Worm (Caenorhabditis elegans) whole organism, late embryonic: ENCODE data around the gene del-1.
A peak's percentile ranks its signal among the peaks of the same experiment; 100 is the strongest.

Source experiments
- T23F11.4 ChIP-seq: fragments of 200-800 bp; sonication (Bioruptor generic); optimal IDR thresholded peaks from 2 replicates; lab custom pipeline; 2018; ENCODE audit warnings: mild to moderate bottlenecking, missing genetic modification characterization, missing compliant biosample characterization
- ahr-1 ChIP-seq: sonication (generic microtip); optimal IDR thresholded peaks from 2 replicates; lab custom pipeline; 2016; ENCODE audit warnings: missing genetic modification characterization, missing compliant biosample characterization
- ama-1 ChIP-seq: fragments of 150-350 bp; optimal IDR thresholded peaks from 2 replicates; lab custom pipeline; 2014
- ceh-14 ChIP-seq: sonication (generic microtip); optimal IDR thresholded peaks from 2 replicates; lab custom pipeline; 2016; ENCODE audit warnings: missing genotype, missing genetic modification characterization, missing compliant biosample characterization
- ceh-18 ChIP-seq: sonication (generic microtip); optimal IDR thresholded peaks from 2 replicates; lab custom pipeline; 2016; ENCODE audit warnings: missing genetic modification characterization, missing compliant biosample characterization
- ceh-19 ChIP-seq: fragments of 200-800 bp; sonication (Bioruptor generic); optimal IDR thresholded peaks from 2 replicates; lab custom pipeline; 2018; ENCODE audit warnings: mild to moderate bottlenecking, missing genetic modification characterization, missing compliant biosample characterization
- ceh-2 ChIP-seq: sonication (generic microtip); optimal IDR thresholded peaks from 2 replicates; lab custom pipeline; 2016; ENCODE audit warnings: missing genotype, missing genetic modification characterization, missing compliant biosample characterization
- ceh-22 ChIP-seq: sonication (generic microtip); optimal IDR thresholded peaks from 2 replicates; lab custom pipeline; 2017; ENCODE audit warnings: missing biosample characterization, missing genetic modification characterization
- ceh-24 ChIP-seq: sonication (generic microtip); optimal IDR thresholded peaks from 2 replicates; lab custom pipeline; 2016; ENCODE audit warnings: mild to moderate bottlenecking, missing genetic modification characterization, missing compliant biosample characterization
- ceh-30 ChIP-seq: fragments of 150-350 bp; optimal IDR thresholded peaks from 2 replicates; lab custom pipeline; 2014; ENCODE audit warnings: missing biosample characterization, missing genetic modification characterization
- ceh-31 ChIP-seq: sonication (generic microtip); optimal IDR thresholded peaks from 2 replicates; lab custom pipeline; 2016; ENCODE audit warnings: missing genetic modification characterization, missing compliant biosample characterization
- ceh-34 ChIP-seq: sonication (generic microtip); optimal IDR thresholded peaks from 2 replicates; lab custom pipeline; 2016; ENCODE audit warnings: mild to moderate bottlenecking, missing genetic modification characterization, missing compliant biosample characterization
- ceh-45 ChIP-seq: fragments of 200-800 bp; sonication (Bioruptor generic); IDR thresholded peaks from 2 replicates; pipeline ENCODE4 v1.3.6; 2022; ENCODE audit warnings: missing genetic modification reagents, missing genetic modification characterization, missing compliant biosample characterization
- ceh-48 ChIP-seq: sonication (generic microtip); optimal IDR thresholded peaks from 2 replicates; lab custom pipeline; 2016; ENCODE audit warnings: missing genetic modification characterization, inconsistent platforms, missing compliant biosample characterization
- che-1 ChIP-seq: sonication (generic microtip); optimal IDR thresholded peaks from 2 replicates; lab custom pipeline; 2016; ENCODE audit warnings: mild to moderate bottlenecking, missing genetic modification characterization, missing compliant biosample characterization
- dmd-4 ChIP-seq: sonication (generic microtip); optimal IDR thresholded peaks from 2 replicates; lab custom pipeline; 2016; ENCODE audit warnings: borderline replicate concordance, missing genetic modification characterization, missing compliant biosample characterization
- elt-2 ChIP-seq: sonication (generic microtip); optimal IDR thresholded peaks from 2 replicates; lab custom pipeline; 2016; ENCODE audit warnings: missing genetic modification reagents, missing genetic modification characterization, missing compliant biosample characterization
- ets-4 ChIP-seq: sonication (generic microtip); optimal IDR thresholded peaks from 2 replicates; lab custom pipeline; 2016; ENCODE audit warnings: missing genetic modification characterization, missing compliant biosample characterization
- eyg-1 ChIP-seq: sonication (generic microtip); optimal IDR thresholded peaks from 2 replicates; lab custom pipeline; 2016; ENCODE audit warnings: missing genotype, missing genetic modification characterization, missing compliant biosample characterization
- fax-1 ChIP-seq: sonication (generic microtip); optimal IDR thresholded peaks from 2 replicates; lab custom pipeline; 2016; ENCODE audit warnings: missing genotype, missing genetic modification characterization, missing compliant biosample characterization
- fkh-6 ChIP-seq: sonication (generic microtip); optimal IDR thresholded peaks from 2 replicates; lab custom pipeline; 2016; ENCODE audit warnings: missing genetic modification characterization, missing compliant biosample characterization
- gmeb-2 ChIP-seq: sonication (generic microtip); optimal IDR thresholded peaks from 2 replicates; lab custom pipeline; 2016; ENCODE audit warnings: missing genetic modification characterization, inconsistent platforms, missing compliant biosample characterization
- hlh-15 ChIP-seq: sonication (generic microtip); optimal IDR thresholded peaks from 2 replicates; lab custom pipeline; 2016; ENCODE audit warnings: missing genetic modification characterization, missing compliant biosample characterization
- madf-2 ChIP-seq: sonication (generic microtip); optimal IDR thresholded peaks from 2 replicates; lab custom pipeline; 2017; ENCODE audit warnings: missing genetic modification characterization, missing compliant biosample characterization
- mec-3 ChIP-seq: sonication (generic microtip); optimal IDR thresholded peaks from 2 replicates; lab custom pipeline; 2016; ENCODE audit warnings: borderline replicate concordance, missing genetic modification characterization, missing compliant biosample characterization
- nfya-1 ChIP-seq: sonication (generic microtip); optimal IDR thresholded peaks from 2 replicates; lab custom pipeline; 2017; ENCODE audit warnings: missing genetic modification characterization, mild to moderate bottlenecking, missing compliant biosample characterization, antibody characterized with exemption, moderate library complexity
- pag-3 ChIP-seq: sonication (generic microtip); optimal IDR thresholded peaks from 2 replicates; lab custom pipeline; 2016; ENCODE audit warnings: missing compliant biosample characterization, missing genetic modification characterization, borderline replicate concordance
- pat-9 ChIP-seq: fragments of 200-800 bp; sonication (Bioruptor generic); optimal IDR thresholded peaks from 2 replicates; lab custom pipeline; 2018; ENCODE audit warnings: mild to moderate bottlenecking, missing genetic modification characterization, moderate library complexity, missing compliant biosample characterization
- pax-1 ChIP-seq: fragments of 150-350 bp; optimal IDR thresholded peaks from 2 replicates; lab custom pipeline; 2014; ENCODE audit warnings: missing biosample characterization, missing genetic modification characterization
- pha-2 ChIP-seq: sonication (generic microtip); optimal IDR thresholded peaks from 2 replicates; lab custom pipeline; 2017; ENCODE audit warnings: mild to moderate bottlenecking, missing genetic modification characterization, missing compliant biosample characterization
- pros-1 ChIP-seq: fragments of 150-350 bp; optimal IDR thresholded peaks from 2 replicates; lab custom pipeline; 2014; ENCODE audit warnings: missing biosample characterization, missing genetic modification reagents, missing genetic modification characterization
- ref-2 ChIP-seq: sonication (generic microtip); optimal IDR thresholded peaks from 2 replicates; lab custom pipeline; 2016; ENCODE audit warnings: missing genetic modification characterization, missing compliant biosample characterization
- rnt-1 ChIP-seq: sonication (generic microtip); optimal IDR thresholded peaks from 2 replicates; lab custom pipeline; 2016; ENCODE audit warnings: missing genetic modification characterization, missing compliant biosample characterization
- sdc-2 ChIP-seq: sonication (generic microtip); optimal IDR thresholded peaks from 2 replicates; lab custom pipeline; 2016; ENCODE audit warnings: missing genotype, missing genetic modification characterization, missing compliant biosample characterization
- sox-4 ChIP-seq: sonication (generic microtip); optimal IDR thresholded peaks from 2 replicates; lab custom pipeline; 2017; ENCODE audit warnings: mild to moderate bottlenecking, missing genetic modification characterization, inconsistent platforms, missing compliant biosample characterization
- syd-9 ChIP-seq: sonication (generic microtip); optimal IDR thresholded peaks from 2 replicates; lab custom pipeline; 2016; ENCODE audit warnings: mild to moderate bottlenecking, missing genetic modification characterization, moderate library complexity, missing compliant biosample characterization
- tbx-2 ChIP-seq: sonication (generic microtip); optimal IDR thresholded peaks from 2 replicates; lab custom pipeline; 2016; ENCODE audit warnings: missing genetic modification characterization, missing compliant biosample characterization
- ttx-3 ChIP-seq: sonication (generic microtip); optimal IDR thresholded peaks from 2 replicates; lab custom pipeline; 2016; ENCODE audit warnings: missing genetic modification reagents, missing genetic modification characterization, missing compliant biosample characterization
- unc-3 ChIP-seq, 2 experiments: fragments of 200-800 bp in 1 of 2; sonication (Bioruptor generic) in 1 of 2; sonication (generic microtip) in 1 of 2; conservative IDR thresholded peaks in 1 of 2; optimal IDR thresholded peaks in 1 of 2; 2 replicates each; pipeline versions ENCODE4 v1.3.6 to Lab custom; 2016 to 2022; ENCODE audit warnings: missing compliant biosample characterization in 2 of 2, missing genetic modification characterization in 2 of 2, missing genetic modification reagents in 1 of 2
- unc-42 ChIP-seq: sonication (generic microtip); optimal IDR thresholded peaks from 2 replicates; lab custom pipeline; 2016; ENCODE audit warnings: missing genotype, missing genetic modification characterization, missing compliant biosample characterization
- unc-55 ChIP-seq: sonication (generic microtip); optimal IDR thresholded peaks from 2 replicates; lab custom pipeline; 2017; ENCODE audit warnings: missing biosample characterization, missing genetic modification reagents, missing genetic modification characterization
- zip-5 ChIP-seq: sonication (generic microtip); optimal IDR thresholded peaks from 2 replicates; lab custom pipeline; 2016; ENCODE audit warnings: missing genetic modification characterization, missing compliant biosample characterization

The del-1 gene

ce11 chrX:14287888-14288287, 20.0 kb downstream of the del-1 start:
- peak; percentile 98 for TF ChIP-seq rnt-1 (tag; lab: Kevin White, UChicago)
- peak; percentile 76 for TF ChIP-seq unc-55
- peak; percentile 74 for TF ChIP-seq ceh-18 (tag; lab: Kevin White, UChicago)
- TF ChIP-seq tbx-2 (tag; lab: Kevin White, UChicago): peak; percentile 6
- no peak for TF ChIP-seq T23F11.4 (GFP tag; lab: Kevin White, UChicago)

ce11 chrX:14289993-14290392, 22.1 kb downstream of the del-1 start:
- TF ChIP-seq mec-3 (tag; lab: Kevin White, UChicago): peak; percentile 44
- TF ChIP-seq hlh-15: no peak
- TF ChIP-seq, all 69 proteins: peak for 1

- no peak for TF ChIP-seq hlh-15
- no peak for TF ChIP-seq ceh-45
- no peak for TF ChIP-seq unc-42
- TF ChIP-seq ceh-34 (tag; lab: Kevin White, UChicago): peak; percentile 44
- no peak for TF ChIP-seq ceh-30 (tag; lab: Kevin White, UChicago)
- peak; percentile 12 for TF ChIP-seq nfya-1 (tag; lab: Kevin White, UChicago)
- peak; percentile 12 for TF ChIP-seq syd-9 (tag; lab: Kevin White, UChicago)
- TF ChIP-seq mec-3 (tag; lab: Kevin White, UChicago): no peak
- TF ChIP-seq T23F11.4 (GFP tag; lab: Kevin White, UChicago): no peak
- no peak for TF ChIP-seq elt-2 (tag; lab: Kevin White, UChicago)
- peak; percentile 65 for TF ChIP-seq unc-55
- TF ChIP-seq ref-2 (tag; lab: Kevin White, UChicago): no peak
- TF ChIP-seq pat-9 (tag; lab: Kevin White, UChicago): peak; percentile 20
- TF ChIP-seq ceh-18 (tag; lab: Kevin White, UChicago): peak; percentile 90
- TF ChIP-seq tbx-2 (tag; lab: Kevin White, UChicago): peak; percentile 30
- no peak for TF ChIP-seq ceh-24 (tag; lab: Kevin White, UChicago)
- no peak for TF ChIP-seq che-1 (tag; lab: Kevin White, UChicago)
- peak; percentile 56 for TF ChIP-seq rnt-1 (tag; lab: Kevin White, UChicago)
- TF ChIP-seq sox-4 (tag; lab: Kevin White, UChicago): no peak
- no peak for TF ChIP-seq ets-4 (tag; lab: Kevin White, UChicago)
- TF ChIP-seq gmeb-2 (tag; lab: Kevin White, UChicago): no peak
- no peak for TF ChIP-seq pros-1 (tag; lab: Kevin White, UChicago)
These were observed 24.8 kb downstream of the del-1 start for ce11 chrX:14292632-14293031.

ce11 chrX:14296559-14296958, 28.7 kb downstream of the del-1 start, which contains the start of gene madd-3:
madd-3 (minus strand) TSS chrX:14296659.
- TF ChIP-seq mec-3 (tag; lab: Kevin White, UChicago) (no peak), zip-5 (tag; lab: Kevin White, UChicago) (no peak), ama-1 (no peak), pax-1 (tag; lab: Kevin White, UChicago) (no peak), ceh-19 (GFP tag; lab: Kevin White, UChicago) (no peak), ceh-34 (tag; lab: Kevin White, UChicago) (no peak), madf-2 (no peak), tbx-2 (tag; lab: Kevin White, UChicago) (no peak), ceh-22 (tag; lab: Kevin White, UChicago) (no peak), ceh-2 (no peak), pag-3 (tag; lab: Kevin White, UChicago) (no peak), ceh-14 (tag; lab: Kevin White, UChicago) (no peak)

- TF ChIP-seq sox-4 (tag; lab: Kevin White, UChicago) (no peak), fkh-6 (tag; lab: Kevin White, UChicago) (peak; percentile 30), ttx-3 (no peak), ref-2 (tag; lab: Kevin White, UChicago) (peak; percentile 73), eyg-1 (peak; percentile 41), ceh-18 (tag; lab: Kevin White, UChicago) (peak; percentile 74), tbx-2 (tag; lab: Kevin White, UChicago) (peak; percentile 77), nfya-1 (tag; lab: Kevin White, UChicago) (peak; percentile 94), sdc-2 (tag; lab: Kevin White, UChicago) (peak; percentile 75), elt-2 (tag; lab: Kevin White, UChicago) (peak; percentile 4), ceh-2 (peak; percentile 60), fax-1 (tag; lab: Kevin White, UChicago) (peak; percentile 41), ceh-48 (tag; lab: Kevin White, UChicago) (peak; percentile 91), rnt-1 (tag; lab: Kevin White, UChicago) (peak; percentile 62), unc-55 (peak; percentile 84), syd-9 (tag; lab: Kevin White, UChicago) (peak; percentile 57), dmd-4 (tag; lab: Kevin White, UChicago) (no peak), pha-2 (no peak), ahr-1 (no peak), ceh-30 (tag; lab: Kevin White, UChicago) (no peak), unc-3 (GFP tag; conservative IDR thresholded peaks at IDR 0.05; lab: Robert Waterston, UW) (no peak), unc-3 (tag; optimal IDR thresholded peaks at IDR 0.05; lab: Kevin White, UChicago) (no peak), ceh-31 (tag; lab: Kevin White, UChicago) (peak; percentile 84), ceh-24 (tag; lab: Kevin White, UChicago) (no peak)
These were observed 29.3 kb downstream of the del-1 start for ce11 chrX:14297209-14297608.
